Fruit fly (Drosophila melanogaster) whole organism, adult: Measurements from ENCODE around the gene sls.

Experiments
- CG12768 ChIP-seq: fragments of 200-800 bp; sonication (Bioruptor generic); optimal IDR thresholded peaks from 2 replicates; lab custom pipeline; 2017; ENCODE audit warnings: missing biosample characterization, missing genetic modification characterization, mild to moderate bottlenecking, moderate library complexity, missing genetic modification reagents
- CG7045 ChIP-seq: fragments of 200-800 bp; sonication (Bioruptor generic); optimal IDR thresholded peaks from 2 replicates; lab custom pipeline; 2017; ENCODE audit warnings: missing biosample characterization, mild to moderate bottlenecking, missing genetic modification characterization
- CG7101 ChIP-seq: fragments of 200-800 bp; sonication (Bioruptor generic); optimal IDR thresholded peaks from 2 replicates; lab custom pipeline; 2018; ENCODE audit warnings: missing biosample characterization, mild to moderate bottlenecking, missing genetic modification characterization, moderate library complexity
- Crg-1 ChIP-seq: fragments of 200-800 bp; sonication (Bioruptor generic); optimal IDR thresholded peaks from 2 replicates; lab custom pipeline; 2016; ENCODE audit warnings: missing biosample characterization, missing genetic modification characterization
- toe ChIP-seq: fragments of 200-800 bp; sonication (Bioruptor generic); optimal IDR thresholded peaks from 2 replicates; lab custom pipeline; 2016; ENCODE audit warnings: missing biosample characterization, missing genetic modification characterization

dm6 chr3L:2158689-2159310 is 43.4 kb upstream of the sls start:
- TF ChIP-seq Crg-1 (GFP tag; lab: Kevin White, UChicago) (no peak), CG12768 (no peak), toe (no peak), CG7101 (tag; lab: Kevin White, UChicago) (no peak), CG7045 (no peak)
